Fruit fly (Drosophila melanogaster): ENCODE measurements around the gene fy.

The fy gene

dm6 chr2L:8370364-8371326 lies 32.4 kb downstream of the fy start, which contains the start of gene CG17292 (continued):
- TF ChIP-seq Meics (GFP tag; optimal IDR thresholded peaks at IDR 0.05) (peak; percentile 67), CG17385 (GFP tag; optimal IDR thresholded peaks at IDR 0.05) (peak; percentile 62), Gsc (GFP tag; IDR thresholded peaks at IDR 0.05) (no peak), CG6175 (GFP tag; IDR thresholded peaks at IDR 0.05) (peak; percentile 58; the same call in 2 of the 3 replicates), zen2 (GFP tag; IDR thresholded peaks at IDR 0.05; ENCODE audit: partially characterized antibody) (peak; percentile 82), CG10321 (GFP tag; IDR thresholded peaks at IDR 0.05) (0 out of 2 replicates have a peak, but pooled peaks have one; percentile 60), Bgb (GFP tag; IDR thresholded peaks at IDR 0.05; ENCODE audit: partially characterized antibody) (peak; percentile 94), CG3995 (GFP tag; optimal IDR thresholded peaks at IDR 0.05) (peak; percentile 19), CG17802 (tag; optimal IDR thresholded peaks at IDR 0.05) (no peak), CG15514 (GFP tag; optimal IDR thresholded peaks at IDR 0.05) (peak; percentile 95), hth (optimal IDR thresholded peaks at IDR 0.05) (no peak), CG6813 (GFP tag; optimal IDR thresholded peaks at IDR 0.05) (peak; percentile 17), CG4282 (GFP tag; optimal IDR thresholded peaks at IDR 0.05) (peak; percentile 39), CrebB (tag; optimal IDR thresholded peaks at IDR 0.05) (peak; percentile 85), Abd-B (GFP tag; optimal IDR thresholded peaks at IDR 0.05) (no peak), Dp (GFP tag; optimal IDR thresholded peaks at IDR 0.05) (peak; percentile 49), slp2 (GFP tag; optimal IDR thresholded peaks at IDR 0.05) (no peak), CG12236 (GFP tag; optimal IDR thresholded peaks at IDR 0.05) (no peak), lmd (GFP tag; IDR thresholded peaks at IDR 0.05) (peak; percentile 46), HLH4C (GFP tag; IDR thresholded peaks at IDR 0.05; ENCODE audit: partially characterized antibody) (peak; percentile 89), D19A (tag; optimal IDR thresholded peaks at IDR 0.05) (peak; percentile 22), lov (optimal IDR thresholded peaks at IDR 0.05) (no peak), lov (GFP tag; IDR thresholded peaks at IDR 0.05) (0 out of 3 replicates have a peak, but pooled peaks have one; percentile 55), CTCF (GFP tag; optimal IDR thresholded peaks at IDR 0.05) (peak; percentile 57), CG2678 (tag; optimal IDR thresholded peaks at IDR 0.05) (peak; percentile 49), tio (GFP tag; optimal IDR thresholded peaks at IDR 0.05) (no peak), Elba2 (GFP tag; optimal IDR thresholded peaks at IDR 0.05) (no peak), cwo (GFP tag; optimal IDR thresholded peaks at IDR 0.05) (peak; percentile 52), CG6791 (GFP tag; IDR thresholded peaks at IDR 0.05; ENCODE audit: partially characterized antibody) (peak; percentile 90), abd-A (tag; optimal IDR thresholded peaks at IDR 0.05) (peak; percentile 91), da (GFP tag; optimal IDR thresholded peaks at IDR 0.05) (no peak), sna (GFP tag; IDR thresholded peaks at IDR 0.05; ENCODE audit: partially characterized antibody) (peak; percentile 89), Ada2b (GFP tag; IDR thresholded peaks at IDR 0.05) (peak; percentile 20; the same call in 1 of the 2 replicates), Ets65A (GFP tag) (no peak), exex (tag; optimal IDR thresholded peaks at IDR 0.05) (peak; percentile 94), danr (GFP tag; IDR thresholded peaks at IDR 0.05) (no peak), CG32532 (GFP tag; IDR thresholded peaks at IDR 0.05) (peak; percentile 72), bsh (GFP tag; optimal IDR thresholded peaks at IDR 0.05) (peak in 1 of 2 experiments; percentile 23), H15 (GFP tag; IDR thresholded peaks at IDR 0.05) (peak; percentile 35; the same call in 1 of the 3 replicates), gcm (GFP tag; optimal IDR thresholded peaks at IDR 0.05) (peak; percentile 59), H2.0 (GFP tag; IDR thresholded peaks at IDR 0.05) (peak; percentile 37; the same call in 1 of the 2 replicates), lab (GFP tag; optimal IDR thresholded peaks at IDR 0.05) (peak; percentile 81), br (optimal IDR thresholded peaks at IDR 0.05) (no peak), D (optimal IDR thresholded peaks at IDR 0.05) (no peak), D (GFP tag; optimal IDR thresholded peaks at IDR 0.05) (no peak), Kr (GFP tag; optimal IDR thresholded peaks at IDR 0.05) (no peak), zf30C (GFP tag; optimal IDR thresholded peaks at IDR 0.05) (no peak), Opbp (GFP tag; IDR thresholded peaks at IDR 0.05; ENCODE audit: partially characterized antibody) (peak; percentile 95), CG32767 (GFP tag; IDR thresholded peaks at IDR 0.05) (peak; percentile 33; the same call in 1 of the 2 replicates)
